Fruit fly (Drosophila melanogaster) whole organism: Measurements from ENCODE around the gene Elp1.

ENCODE experiments used
- Dll ChIP-seq: fragments of >200 bp; optimal IDR thresholded peaks from 2 replicates; lab custom pipeline; 2017
- EcR ChIP-seq, 2 experiments: fragments of >200 bp; optimal IDR thresholded peaks; 2 replicates each; lab custom pipeline; 2017; ENCODE audit warnings: missing biosample characterization in 2 of 2, missing genetic modification characterization in 2 of 2, missing genetic modification reagents in 2 of 2

- TF ChIP-seq Dll = no peak
- peak in 1 of 2 experiments; percentile 70 for TF ChIP-seq EcR (GFP tag; optimal IDR thresholded peaks at IDR 0.05; lab: Kevin White, UChicago)
These were observed 32.9 kb upstream of the Elp1 start for dm6 chr3R:11617849-11618248.
